Worm (Caenorhabditis elegans) whole organism, L2 larva: Measurements from ENCODE around the gene F14B8.5.

Experiments
- C34F6.9 ChIP-seq: fragments of 150-350 bp; optimal IDR thresholded peaks from 2 replicates; lab custom pipeline; 2014; ENCODE audit warnings: missing biosample characterization, missing genetic modification characterization
- F13H6.1 ChIP-seq: sonication (generic microtip); optimal IDR thresholded peaks from 2 replicates; lab custom pipeline; 2016; ENCODE audit warnings: missing genetic modification characterization, missing compliant biosample characterization
- R02D3.7 ChIP-seq: fragments of 150-350 bp; optimal IDR thresholded peaks from 2 replicates; lab custom pipeline; 2014; ENCODE audit warnings: missing biosample characterization, missing genetic modification characterization
- Y55F3AM.14 ChIP-seq: fragments of 200-800 bp; sonication (Bioruptor generic); optimal IDR thresholded peaks from 2 replicates; lab custom pipeline; 2018; ENCODE audit warnings: mild to moderate bottlenecking, missing genetic modification characterization, missing compliant biosample characterization
- ZK546.5 ChIP-seq: sonication (generic microtip); optimal IDR thresholded peaks from 2 replicates; lab custom pipeline; 2017; ENCODE audit warnings: missing biosample characterization, missing genetic modification characterization
- alr-1 ChIP-seq: fragments of 150-350 bp; optimal IDR thresholded peaks from 2 replicates; lab custom pipeline; 2014; ENCODE audit warnings: missing biosample characterization, missing genetic modification characterization
- aly-2 ChIP-seq: fragments of 150-350 bp; optimal IDR thresholded peaks from 2 replicates; lab custom pipeline; 2014; ENCODE audit warnings: missing biosample characterization, missing genetic modification characterization
- blmp-1 ChIP-seq: sonication (generic microtip); optimal IDR thresholded peaks from 2 replicates; lab custom pipeline; 2017; ENCODE audit warnings: missing genetic modification characterization, mild to moderate bottlenecking, missing compliant biosample characterization, antibody characterized with exemption, moderate library complexity; ENCODE audit not compliant: insufficient read depth
- ceh-16 ChIP-seq: fragments of 150-350 bp; optimal IDR thresholded peaks from 2 replicates; lab custom pipeline; 2014; ENCODE audit warnings: missing biosample characterization, missing genetic modification characterization
- ceh-82 ChIP-seq: fragments of 150-350 bp; optimal IDR thresholded peaks from 2 replicates; lab custom pipeline; 2014; ENCODE audit warnings: missing biosample characterization, missing genetic modification characterization
- crh-2 ChIP-seq: sonication (generic microtip); optimal IDR thresholded peaks from 2 replicates; lab custom pipeline; 2017; ENCODE audit warnings: missing biosample characterization, missing genetic modification characterization
- elt-1 ChIP-seq: fragments of 150-350 bp; optimal IDR thresholded peaks from 2 replicates; lab custom pipeline; 2014; ENCODE audit warnings: missing biosample characterization, missing genetic modification characterization
- elt-3 ChIP-seq: sonication (generic microtip); optimal IDR thresholded peaks from 2 replicates; lab custom pipeline; 2017; ENCODE audit warnings: missing biosample characterization, missing genetic modification characterization
- lin-11 ChIP-seq: fragments of 150-350 bp; sonication (generic microtip); optimal IDR thresholded peaks from 2 replicates; lab custom pipeline; 2014; ENCODE audit warnings: missing biosample characterization, missing genetic modification characterization, inconsistent platforms, mixed read lengths
- lin-39 ChIP-seq: fragments of 150-350 bp; optimal IDR thresholded peaks from 2 replicates; lab custom pipeline; 2014; ENCODE audit warnings: missing biosample characterization, missing genetic modification reagents, missing genetic modification characterization
- lsy-2 ChIP-seq, 2 experiments: fragments of 150-350 bp in 1 of 2; sonication (generic microtip) in 1 of 2; optimal IDR thresholded peaks; 2 replicates each; lab custom pipeline; 2014 to 2017; ENCODE audit warnings: missing biosample characterization in 2 of 2, missing genetic modification characterization in 2 of 2
- mab-5 ChIP-seq: fragments of 150-350 bp; optimal IDR thresholded peaks from 2 replicates; lab custom pipeline; 2014; ENCODE audit warnings: missing biosample characterization, missing genetic modification characterization
- mbf-1 ChIP-seq: sonication (generic microtip); optimal IDR thresholded peaks from 2 replicates; lab custom pipeline; 2017; ENCODE audit warnings: missing biosample characterization, missing genetic modification characterization
- nhr-11 ChIP-seq: fragments of 150-350 bp; optimal IDR thresholded peaks from 2 replicates; lab custom pipeline; 2014; ENCODE audit warnings: missing biosample characterization, missing genetic modification characterization
- nhr-129 ChIP-seq: fragments of 150-350 bp; optimal IDR thresholded peaks from 2 replicates; lab custom pipeline; 2014; ENCODE audit warnings: missing biosample characterization, missing genetic modification characterization
- nhr-21 ChIP-seq: fragments of 150-350 bp; optimal IDR thresholded peaks from 2 replicates; lab custom pipeline; 2014; ENCODE audit warnings: missing biosample characterization, missing genetic modification characterization
- nhr-23 ChIP-seq: fragments of 150-350 bp; optimal IDR thresholded peaks from 2 replicates; lab custom pipeline; 2014; ENCODE audit warnings: missing biosample characterization, missing genetic modification reagents, missing genetic modification characterization
- nhr-237 ChIP-seq: fragments of 150-350 bp; optimal IDR thresholded peaks from 2 replicates; lab custom pipeline; 2014; ENCODE audit warnings: missing biosample characterization, missing genetic modification characterization
- nhr-25 ChIP-seq: fragments of 150-350 bp; sonication (generic microtip); optimal IDR thresholded peaks from 3 replicates; lab custom pipeline; 2014; ENCODE audit warnings: missing biosample characterization, missing genetic modification characterization
- nhr-6 ChIP-seq: fragments of 150-350 bp; optimal IDR thresholded peaks from 2 replicates; lab custom pipeline; 2014; ENCODE audit warnings: missing biosample characterization, missing genetic modification characterization
- sem-4 ChIP-seq: fragments of 150-350 bp; optimal IDR thresholded peaks from 2 replicates; lab custom pipeline; 2014; ENCODE audit warnings: missing biosample characterization, missing genetic modification reagents, missing genetic modification characterization
- skn-1 ChIP-seq: sonication (generic microtip); optimal IDR thresholded peaks from 2 replicates; lab custom pipeline; 2017; ENCODE audit warnings: missing biosample characterization, missing genetic modification characterization
- sma-9 ChIP-seq, 2 experiments: fragments of 150-350 bp in 1 of 2; sonication (generic microtip) in 1 of 2; optimal IDR thresholded peaks; 2 replicates each; lab custom pipeline; 2014 to 2016; ENCODE audit warnings: missing genetic modification characterization in 2 of 2, mild to moderate bottlenecking in 1 of 2, missing biosample characterization in 1 of 2, missing compliant biosample characterization in 1 of 2, missing genetic modification reagents in 1 of 2, moderate library complexity in 1 of 2
- snpc-4 ChIP-seq: fragments of 150-350 bp; optimal IDR thresholded peaks from 2 replicates; lab custom pipeline; 2014; ENCODE audit warnings: missing biosample characterization, missing genetic modification characterization
- unc-39 ChIP-seq: fragments of 150-350 bp; optimal IDR thresholded peaks from 2 replicates; lab custom pipeline; 2014; ENCODE audit warnings: missing biosample characterization, missing genetic modification characterization
- unc-55 ChIP-seq: fragments of 150-350 bp; sonication (generic microtip); optimal IDR thresholded peaks from 3 replicates; lab custom pipeline; 2014; ENCODE audit warnings: missing biosample characterization, missing genetic modification reagents, missing genetic modification characterization
- unc-62 ChIP-seq: fragments of 150-350 bp; optimal IDR thresholded peaks from 2 replicates; lab custom pipeline; 2014; ENCODE audit warnings: missing biosample characterization, missing genetic modification reagents, missing genetic modification characterization
- zag-1 ChIP-seq: fragments of 150-350 bp; optimal IDR thresholded peaks from 2 replicates; lab custom pipeline; 2014; ENCODE audit warnings: missing biosample characterization, missing genetic modification characterization
- ztf-1 ChIP-seq: fragments of 200-800 bp; sonication (Bioruptor generic); conservative IDR thresholded peaks from 2 replicates; pipeline ENCODE4 v1.3.6; 2022; ENCODE audit warnings: missing genetic modification characterization, missing compliant biosample characterization
- ztf-11 ChIP-seq: sonication (generic microtip); optimal IDR thresholded peaks from 2 replicates; lab custom pipeline; 2017; ENCODE audit warnings: missing biosample characterization, missing genetic modification characterization
- ztf-4 ChIP-seq: fragments of 150-350 bp; optimal IDR thresholded peaks from 2 replicates; lab custom pipeline; 2014; ENCODE audit warnings: missing biosample characterization, missing genetic modification characterization

Gene F14B8.5

ce11 chrX:6902958-6903357, 25.5 kb downstream of the F14B8.5 start (continued):
- TF ChIP-seq sma-9 (GFP tag; optimal IDR thresholded peaks at IDR 0.05; lab: Kevin White, UChicago) (peak; percentile 46), sma-9 (tag; optimal IDR thresholded peaks at IDR 0.05; lab: Kevin White, UChicago) (no peak), ztf-4 (tag; lab: Kevin White, UChicago) (no peak), alr-1 (tag; lab: Kevin White, UChicago) (no peak)

- TF ChIP-seq ZK546.5 (tag; lab: Kevin White, UChicago) (no peak), unc-55 (GFP tag; lab: Kevin White, UChicago) (no peak), unc-39 (tag; lab: Kevin White, UChicago) (no peak), nhr-25 (tag; lab: Kevin White, UChicago) (no peak), C34F6.9 (tag; lab: Kevin White, UChicago) (no peak), crh-2 (tag; lab: Kevin White, UChicago) (no peak), nhr-129 (tag; lab: Kevin White, UChicago) (no peak)
Observed at ce11 chrX:6901078-6901477, 27.4 kb downstream of the F14B8.5 start, which contains the start of gene pes-23. TSS of gene pes-23 (plus strand) at chrX:6901378.

ce11 chrX:6899848-6900247, 28.7 kb downstream of the F14B8.5 start, which contains the start of gene F14B8.4:
TSS of gene F14B8.4 (minus strand) at chrX:6899948.
- TF ChIP-seq nhr-25 (tag; lab: Kevin White, UChicago): no peak
- TF ChIP-seq ztf-11: no peak
- TF ChIP-seq elt-3 (tag; lab: Kevin White, UChicago): no peak
- no peak for TF ChIP-seq R02D3.7 (tag; lab: Kevin White, UChicago)
- no peak for TF ChIP-seq lin-39 (tag; lab: Kevin White, UChicago)

- TF ChIP-seq ztf-1 (no peak), nhr-23 (tag; lab: Kevin White, UChicago) (no peak), ceh-16 (no peak), ceh-82 (tag; lab: Kevin White, UChicago) (no peak), skn-1 (tag; lab: Kevin White, UChicago) (no peak), sem-4 (peak; percentile 36), snpc-4 (tag; lab: Kevin White, UChicago) (no peak), F13H6.1 (peak; percentile 39), sma-9 (GFP tag; optimal IDR thresholded peaks at IDR 0.05; lab: Kevin White, UChicago) (no peak), sma-9 (tag; optimal IDR thresholded peaks at IDR 0.05; lab: Kevin White, UChicago) (no peak), mbf-1 (tag; lab: Kevin White, UChicago) (no peak), ztf-11 (no peak), elt-1 (tag; lab: Kevin White, UChicago) (no peak), nhr-11 (no peak), nhr-129 (tag; lab: Kevin White, UChicago) (peak; percentile 17), aly-2 (tag; lab: Kevin White, UChicago) (no peak), mab-5 (tag; lab: Kevin White, UChicago) (peak; percentile 55), unc-62 (GFP tag; lab: Kevin White, UChicago) (no peak), nhr-25 (tag; lab: Kevin White, UChicago) (no peak), lin-11 (no peak), blmp-1 (tag; lab: Kevin White, UChicago) (no peak), nhr-21 (tag; lab: Kevin White, UChicago) (no peak), C34F6.9 (tag; lab: Kevin White, UChicago) (no peak), nhr-237 (tag; lab: Kevin White, UChicago) (no peak), lsy-2 (tag; optimal IDR thresholded peaks at IDR 0.05; lab: Kevin White, UChicago) (peak in 1 of 2 experiments; percentile 68), zag-1 (tag; lab: Kevin White, UChicago) (no peak), lin-39 (tag; lab: Kevin White, UChicago) (peak; percentile 6), unc-55 (GFP tag; lab: Kevin White, UChicago) (no peak), nhr-6 (no peak), Y55F3AM.14 (GFP tag; lab: Kevin White, UChicago) (no peak)
Observed at ce11 chrX:6894104-6894503, 34.4 kb downstream of the F14B8.5 start.
